Fruit fly (Drosophila melanogaster) whole organism, embryonic: ENCODE measurements around the gene alpha-Man-Ia.

Experiments
- Ada2b ChIP-seq: fragments of 200-800 bp; sonication (Bioruptor generic); IDR thresholded peaks from 2 replicates; pipeline ENCODE4 v1.3.6; 2022; ENCODE audit warnings: missing biosample characterization, missing genetic modification characterization
- Bteb2 ChIP-seq: fragments of 200-800 bp; sonication (Bioruptor generic); optimal IDR thresholded peaks from 2 replicates; lab custom pipeline; 2016; ENCODE audit warnings: missing biosample characterization, missing genetic modification characterization
- CG10565 ChIP-seq: fragments of 200-800 bp; sonication (Bioruptor generic); optimal IDR thresholded peaks from 3 replicates; lab custom pipeline; 2016; ENCODE audit warnings: missing biosample characterization, mild to moderate bottlenecking, missing genetic modification characterization
- CG14667 ChIP-seq: fragments of 200-800 bp; sonication (Bioruptor generic); IDR thresholded peaks from 2 replicates; pipeline ENCODE4 v1.3.6; 2022; ENCODE audit warnings: missing biosample characterization, missing genetic modification characterization
- CG1529 ChIP-seq: fragments of 200-800 bp; sonication (Bioruptor generic); optimal IDR thresholded peaks from 3 replicates; lab custom pipeline; 2018; ENCODE audit warnings: missing biosample characterization, missing genetic modification characterization
- CG15601 ChIP-seq: fragments of 200-800 bp; sonication (Bioruptor generic); optimal IDR thresholded peaks from 3 replicates; lab custom pipeline; 2019; ENCODE audit warnings: missing biosample characterization, mild to moderate bottlenecking, missing genetic modification characterization, moderate library complexity
- CG16863 ChIP-seq: fragments of 200-800 bp; sonication (Bioruptor generic); optimal IDR thresholded peaks from 3 replicates; lab custom pipeline; 2016; ENCODE audit warnings: missing biosample characterization, missing genetic modification characterization
- CG17612 ChIP-seq: fragments of 200-800 bp; sonication (Bioruptor generic); IDR thresholded peaks from 2 replicates; pipeline ENCODE4 v1.3.6; 2022; ENCODE audit warnings: missing biosample characterization, missing genetic modification characterization
- CG18599 ChIP-seq: fragments of 200-800 bp; sonication (Bioruptor generic); optimal IDR thresholded peaks from 3 replicates; lab custom pipeline; 2017; ENCODE audit warnings: missing biosample characterization, missing genetic modification characterization, mild to moderate bottlenecking, moderate library complexity, missing genetic modification reagents
- CG18619 ChIP-seq: fragments of 200-800 bp; sonication (Bioruptor generic); optimal IDR thresholded peaks from 3 replicates; lab custom pipeline; 2017; ENCODE audit warnings: missing biosample characterization, mild to moderate bottlenecking, missing genetic modification characterization
- CG2889 ChIP-seq: fragments of 200-800 bp; sonication (Bioruptor generic); IDR thresholded peaks from 3 replicates; pipeline ENCODE4 v1.3.6; 2022; ENCODE audit warnings: missing biosample characterization, missing genetic modification characterization
- CG3281 ChIP-seq: fragments of 200-800 bp; sonication (Bioruptor generic); optimal IDR thresholded peaks from 3 replicates; lab custom pipeline; 2017; ENCODE audit warnings: missing biosample characterization, mild to moderate bottlenecking, missing genetic modification characterization
- CG34422 ChIP-seq: fragments of 200-800 bp; sonication (Bioruptor generic); IDR thresholded peaks from 3 replicates; pipeline ENCODE4 v1.3.6; 2022; ENCODE audit warnings: missing biosample characterization, missing genetic modification characterization
- CG3726 ChIP-seq: fragments of 200-800 bp; sonication (Bioruptor generic); IDR thresholded peaks from 3 replicates; pipeline ENCODE4, ENCODE4 v1.3.6; 2022; ENCODE audit warnings: missing biosample characterization, missing genetic modification characterization
- CG4820 ChIP-seq: fragments of 200-800 bp; sonication (Bioruptor generic); optimal IDR thresholded peaks from 3 replicates; lab custom pipeline; 2016; ENCODE audit warnings: missing biosample characterization, missing genetic modification characterization
- CG8924 ChIP-seq: fragments of 200-800 bp; optimal IDR thresholded peaks from 3 replicates; lab custom pipeline; 2019; ENCODE audit warnings: missing biosample characterization, mild to moderate bottlenecking, missing genetic modification characterization, moderate library complexity
- HLH4C ChIP-seq: fragments of 200-800 bp; sonication (Bioruptor generic); IDR thresholded peaks from 3 replicates; pipeline ENCODE4 v1.3.6; 2022; ENCODE audit warnings: missing biosample characterization, missing genetic modification characterization; ENCODE audit not compliant: partially characterized antibody
- Hr3 ChIP-seq: fragments of 200-800 bp; sonication (Bioruptor generic); optimal IDR thresholded peaks from 3 replicates; lab custom pipeline; 2016; ENCODE audit warnings: missing biosample characterization, missing genetic modification characterization
- Hsf ChIP-seq: fragments of 200-800 bp; sonication (Bioruptor generic); optimal IDR thresholded peaks from 3 replicates; lab custom pipeline; 2016; ENCODE audit warnings: missing biosample characterization, missing genetic modification characterization
- Kr ChIP-seq: fragments of 200-800 bp; sonication (Bioruptor generic); optimal IDR thresholded peaks from 2 replicates; lab custom pipeline; 2017; ENCODE audit warnings: missing biosample characterization, mild to moderate bottlenecking, missing genetic modification characterization
- Neu2 ChIP-seq: fragments of 200-800 bp; sonication (Bioruptor generic); optimal IDR thresholded peaks from 3 replicates; lab custom pipeline; 2016; ENCODE audit warnings: missing biosample characterization, missing genetic modification characterization, borderline replicate concordance
- Nf-YC ChIP-seq: fragments of 200-800 bp; optimal IDR thresholded peaks from 3 replicates; lab custom pipeline; 2019; ENCODE audit warnings: missing biosample characterization, mild to moderate bottlenecking, missing genetic modification characterization, moderate library complexity
- Oli ChIP-seq: fragments of 200-800 bp; sonication (Bioruptor generic); optimal IDR thresholded peaks from 2 replicates; lab custom pipeline; 2018; ENCODE audit warnings: missing biosample characterization, mild to moderate bottlenecking, missing genetic modification characterization, moderate library complexity
- Ptx1 ChIP-seq: fragments of 200-800 bp; sonication (Bioruptor generic); IDR thresholded peaks from 2 replicates; pipeline ENCODE4 v1.3.6; 2022; ENCODE audit warnings: missing biosample characterization, missing genetic modification characterization
- Xrp1 ChIP-seq: fragments of 200-800 bp; sonication (Bioruptor generic); IDR thresholded peaks from 2 replicates; pipeline ENCODE4 v1.3.6; 2022; ENCODE audit warnings: missing biosample characterization, missing genetic modification characterization
- abd-A ChIP-seq: fragments of 200-800 bp; sonication (Bioruptor generic); optimal IDR thresholded peaks from 3 replicates; lab custom pipeline; 2019; ENCODE audit warnings: missing biosample characterization, mild to moderate bottlenecking, missing genetic modification characterization, moderate library complexity
- ato ChIP-seq: fragments of 200-800 bp; sonication (Bioruptor generic); IDR thresholded peaks from 2 replicates; pipeline ENCODE4 v1.3.6; 2022; ENCODE audit warnings: missing biosample characterization, missing genetic modification characterization; ENCODE audit not compliant: partially characterized antibody
- bsh ChIP-seq, 2 experiments: fragments of 200-800 bp; sonication (Bioruptor generic); optimal IDR thresholded peaks; 2 replicates each; lab custom pipeline; 2017 to 2018; ENCODE audit warnings: mild to moderate bottlenecking in 2 of 2, missing biosample characterization in 2 of 2, missing genetic modification characterization in 2 of 2, moderate library complexity in 1 of 2
- cato ChIP-seq: fragments of 200-800 bp; sonication (Bioruptor generic); optimal IDR thresholded peaks from 2 replicates; lab custom pipeline; 2016; ENCODE audit warnings: missing biosample characterization, missing genetic modification characterization, borderline replicate concordance
- chn ChIP-seq: fragments of 200-800 bp; sonication (Bioruptor generic); optimal IDR thresholded peaks from 2 replicates; lab custom pipeline; 2016; ENCODE audit warnings: missing biosample characterization, missing genetic modification characterization
- eyg ChIP-seq: fragments of 200-800 bp; sonication (Bioruptor generic); optimal IDR thresholded peaks from 3 replicates; lab custom pipeline; 2016; ENCODE audit warnings: missing biosample characterization, missing genetic modification characterization
- gce ChIP-seq: fragments of 200-800 bp; sonication (Bioruptor generic); IDR thresholded peaks from 3 replicates; pipeline ENCODE4 v1.3.6; 2022; ENCODE audit warnings: missing biosample characterization, missing genetic modification characterization
- gt ChIP-seq: fragments of 200-800 bp; sonication (Bioruptor generic); IDR thresholded peaks from 2 replicates; pipeline ENCODE4 v1.3.6; 2022; ENCODE audit warnings: missing biosample characterization, missing genetic modification characterization
- ind ChIP-seq: fragments of 200-800 bp; sonication (Bioruptor generic); optimal IDR thresholded peaks from 3 replicates; lab custom pipeline; 2016; ENCODE audit warnings: missing biosample characterization, missing genetic modification characterization
- luna ChIP-seq: fragments of 200-800 bp; sonication (Bioruptor generic); optimal IDR thresholded peaks from 2 replicates; lab custom pipeline; 2016; ENCODE audit warnings: missing biosample characterization, missing genetic modification characterization
- mam ChIP-seq: fragments of 200-800 bp; sonication (Bioruptor generic); optimal IDR thresholded peaks from 3 replicates; lab custom pipeline; 2016; ENCODE audit warnings: missing biosample characterization, missing genetic modification characterization
- p53 ChIP-seq: fragments of 200-800 bp; sonication (Bioruptor generic); optimal IDR thresholded peaks from 2 replicates; lab custom pipeline; 2016; ENCODE audit warnings: missing biosample characterization, missing genetic modification characterization
- pfk ChIP-seq: fragments of 200-800 bp; sonication (Bioruptor generic); optimal IDR thresholded peaks from 2 replicates; lab custom pipeline; 2018; ENCODE audit warnings: missing biosample characterization, mild to moderate bottlenecking, missing genetic modification characterization, moderate library complexity
- pros ChIP-seq: fragments of 200-800 bp; sonication (Bioruptor generic); optimal IDR thresholded peaks from 3 replicates; lab custom pipeline; 2019; ENCODE audit warnings: missing biosample characterization, mild to moderate bottlenecking, missing genetic modification characterization, moderate library complexity
- pum ChIP-seq: fragments of 200-800 bp; sonication (Bioruptor generic); optimal IDR thresholded peaks from 2 replicates; lab custom pipeline; 2016; ENCODE audit warnings: missing biosample characterization, missing genetic modification characterization
- pzg ChIP-seq: fragments of 200-800 bp; sonication (Bioruptor generic); optimal IDR thresholded peaks from 3 replicates; lab custom pipeline; 2018; ENCODE audit warnings: missing biosample characterization, mild to moderate bottlenecking, missing genetic modification characterization, moderate library complexity
- run ChIP-seq: fragments of 200-800 bp; sonication (Bioruptor generic); optimal IDR thresholded peaks from 3 replicates; lab custom pipeline; 2018; ENCODE audit warnings: missing biosample characterization, mild to moderate bottlenecking, missing genetic modification characterization
- scrt ChIP-seq: fragments of 200-800 bp; sonication (Bioruptor generic); optimal IDR thresholded peaks from 2 replicates; lab custom pipeline; 2018; ENCODE audit warnings: missing biosample characterization, mild to moderate bottlenecking, missing genetic modification characterization, moderate library complexity
- tll ChIP-seq, 2 experiments: fragments of 200-800 bp in 1 of 2; fragments of >200 bp in 1 of 2; sonication (Bioruptor generic) in 1 of 2; optimal IDR thresholded peaks; 2 replicates each; lab custom pipeline; 2017 to 2019; ENCODE audit warnings: missing biosample characterization in 2 of 2, missing genetic modification characterization in 2 of 2, mild to moderate bottlenecking in 1 of 2, moderate library complexity in 1 of 2
- tna ChIP-seq: fragments of 200-800 bp; sonication (Bioruptor generic); IDR thresholded peaks from 2 replicates; pipeline ENCODE4 v1.3.6; 2022; ENCODE audit warnings: missing biosample characterization, missing genetic modification characterization; ENCODE audit not compliant: partially characterized antibody
- trem ChIP-seq: fragments of 200-800 bp; optimal IDR thresholded peaks from 3 replicates; lab custom pipeline; 2019; ENCODE audit warnings: missing biosample characterization, mild to moderate bottlenecking, missing genetic modification characterization, moderate library complexity
- trh ChIP-seq: fragments of 200-800 bp; sonication (Bioruptor generic); optimal IDR thresholded peaks from 2 replicates; lab custom pipeline; 2016; ENCODE audit warnings: missing biosample characterization, missing genetic modification characterization
- z ChIP-seq: fragments of 200-800 bp; sonication (Bioruptor generic); IDR thresholded peaks from 3 replicates; pipeline ENCODE4 v1.3.6; 2022; ENCODE audit warnings: missing biosample characterization, missing genetic modification characterization
- zfh1 ChIP-seq: fragments of 200-800 bp; sonication (Bioruptor generic); IDR thresholded peaks from 3 replicates; pipeline ENCODE4 v1.3.6; 2022; ENCODE audit warnings: missing biosample characterization, missing genetic modification characterization

The alpha-Man-Ia gene

dm6 chrX:10263165-10263956, 62.4 kb downstream of the alpha-Man-Ia start, which contains the start of gene Hk (continued):
- no peak for TF ChIP-seq Nf-YC (tag; lab: Kevin White, UChicago)
- no peak for TF ChIP-seq tna (GFP tag; lab: Robert Waterston, UW)
- no peak for TF ChIP-seq HLH4C (GFP tag; lab: Robert Waterston, UW)
- TF ChIP-seq CG1529 (GFP tag; lab: Kevin White, UChicago), result no peak
- no peak for TF ChIP-seq Xrp1
- TF ChIP-seq z (GFP tag; lab: Robert Waterston, UW), result no peak
- no peak for TF ChIP-seq gce (GFP tag; lab: Robert Waterston, UW)
- no peak for TF ChIP-seq gt
- peak; percentile 11 for TF ChIP-seq Hr3
- no peak for TF ChIP-seq trh (GFP tag; lab: Kevin White, UChicago)
- no peak for TF ChIP-seq CG3726 (GFP tag; lab: Robert Waterston, UW)
- TF ChIP-seq CG15601 (tag; lab: Kevin White, UChicago), result no peak
- TF ChIP-seq CG18619 (GFP tag; lab: Kevin White, UChicago), result peak; percentile 43
- no peak for TF ChIP-seq abd-A (tag; lab: Kevin White, UChicago)
- no peak for TF ChIP-seq CG10565
- TF ChIP-seq Neu2 (GFP tag; lab: Kevin White, UChicago), result no peak
- peak; percentile 8 for TF ChIP-seq pum (GFP tag; lab: Kevin White, UChicago)
- TF ChIP-seq scrt, result no peak
- TF ChIP-seq CG14667 (GFP tag; lab: Robert Waterston, UW), result no peak
- TF ChIP-seq Ada2b, result peak; percentile 48; the same call in 1 of the 2 replicates
- no peak for TF ChIP-seq CG4820
- peak; percentile 72 for TF ChIP-seq mam (GFP tag; lab: Kevin White, UChicago)
- peak; percentile 11 for TF ChIP-seq chn (GFP tag; lab: Kevin White, UChicago)
- no peak for TF ChIP-seq pfk
- no peak for TF ChIP-seq run
- peak in 1 of 2 experiments; percentile 73 for TF ChIP-seq bsh (GFP tag; optimal IDR thresholded peaks at IDR 0.05; lab: Kevin White, UChicago)
- peak; percentile 52 for TF ChIP-seq Hsf
- TF ChIP-seq Bteb2 (GFP tag; lab: Kevin White, UChicago), result peak; percentile 25
- peak; percentile 46 for TF ChIP-seq Oli (tag; lab: Kevin White, UChicago)
- no peak for TF ChIP-seq p53 (GFP tag; lab: Kevin White, UChicago)
- no peak for TF ChIP-seq CG2889
- TF ChIP-seq eyg (GFP tag; lab: Kevin White, UChicago), result peak; percentile 21
- no peak for TF ChIP-seq CG17612
- no peak for TF ChIP-seq trem (tag; lab: Kevin White, UChicago)
- TF ChIP-seq pros (GFP tag; lab: Kevin White, UChicago), result no peak
- no peak for TF ChIP-seq CG34422 (GFP tag; lab: Robert Waterston, UW)
- TF ChIP-seq CG3281 (GFP tag; lab: Kevin White, UChicago), result peak; percentile 59
- peak; percentile 8 for TF ChIP-seq luna (GFP tag; lab: Kevin White, UChicago)
- no peak for TF ChIP-seq ato (GFP tag; lab: Robert Waterston, UW)
- TF ChIP-seq CG8924 (tag; lab: Kevin White, UChicago), result peak; percentile 4
- TF ChIP-seq CG18599, result peak; percentile 77
- TF ChIP-seq ind (GFP tag; lab: Kevin White, UChicago), result peak; percentile 53
- TF ChIP-seq CG16863 (GFP tag; lab: Kevin White, UChicago), result no peak
- no peak for TF ChIP-seq cato
- TF ChIP-seq Ptx1 (GFP tag; lab: Robert Waterston, UW), result peak; percentile 34; the same call in 1 of the 2 replicates
- TF ChIP-seq zfh1 (GFP tag; lab: Robert Waterston, UW), result no peak
- no peak for TF ChIP-seq tll (GFP tag; optimal IDR thresholded peaks at IDR 0.05; lab: Kevin White, UChicago)
- TF ChIP-seq Kr (GFP tag; lab: Kevin White, UChicago), result no peak
- TF ChIP-seq pzg (GFP tag; lab: Kevin White, UChicago), result no peak
